Fruit fly (Drosophila melanogaster): Measurements from ENCODE around the gene CG42526.
A peak's percentile ranks its signal among the peaks of the same experiment; 100 is the strongest.

Gene CG42526

DNA sequence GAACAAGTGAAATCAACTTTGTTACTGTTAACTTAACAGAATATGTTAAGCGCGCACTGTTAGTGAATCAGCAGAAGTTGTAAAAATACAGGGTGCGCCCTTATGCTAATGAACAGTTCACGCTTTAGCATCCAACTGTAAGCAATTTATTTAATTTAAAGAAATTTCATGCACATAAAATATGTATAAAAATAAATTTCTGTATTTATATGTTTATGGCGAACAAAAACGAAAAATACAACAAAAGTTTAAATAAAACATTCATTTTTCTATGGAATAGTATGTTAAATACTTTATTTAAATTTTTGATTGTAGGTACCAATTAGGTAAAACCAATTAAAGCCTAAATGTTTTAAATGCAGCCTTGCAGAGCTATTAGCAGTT lies 10.7 kb downstream of the CG42526 start (continued):
- peak; percentile 64 for TF ChIP-seq Hr4 (GFP tag; optimal IDR thresholded peaks at IDR 0.05)
- TF ChIP-seq cyc (GFP tag; optimal IDR thresholded peaks at IDR 0.05), result no peak
- TF ChIP-seq CG4318 (GFP tag; optimal IDR thresholded peaks at IDR 0.05), result no peak
- TF ChIP-seq CG15336 (GFP tag; IDR thresholded peaks at IDR 0.05), result peak; percentile 58; the same call in 1 of the 2 replicates
- TF ChIP-seq esn (GFP tag; optimal IDR thresholded peaks at IDR 0.05), result peak; percentile 47
- peak; percentile 2 for TF ChIP-seq CG3032 (tag; optimal IDR thresholded peaks at IDR 0.05)
- TF ChIP-seq Blimp-1 (GFP tag; optimal IDR thresholded peaks at IDR 0.05), result no peak

DNA sequence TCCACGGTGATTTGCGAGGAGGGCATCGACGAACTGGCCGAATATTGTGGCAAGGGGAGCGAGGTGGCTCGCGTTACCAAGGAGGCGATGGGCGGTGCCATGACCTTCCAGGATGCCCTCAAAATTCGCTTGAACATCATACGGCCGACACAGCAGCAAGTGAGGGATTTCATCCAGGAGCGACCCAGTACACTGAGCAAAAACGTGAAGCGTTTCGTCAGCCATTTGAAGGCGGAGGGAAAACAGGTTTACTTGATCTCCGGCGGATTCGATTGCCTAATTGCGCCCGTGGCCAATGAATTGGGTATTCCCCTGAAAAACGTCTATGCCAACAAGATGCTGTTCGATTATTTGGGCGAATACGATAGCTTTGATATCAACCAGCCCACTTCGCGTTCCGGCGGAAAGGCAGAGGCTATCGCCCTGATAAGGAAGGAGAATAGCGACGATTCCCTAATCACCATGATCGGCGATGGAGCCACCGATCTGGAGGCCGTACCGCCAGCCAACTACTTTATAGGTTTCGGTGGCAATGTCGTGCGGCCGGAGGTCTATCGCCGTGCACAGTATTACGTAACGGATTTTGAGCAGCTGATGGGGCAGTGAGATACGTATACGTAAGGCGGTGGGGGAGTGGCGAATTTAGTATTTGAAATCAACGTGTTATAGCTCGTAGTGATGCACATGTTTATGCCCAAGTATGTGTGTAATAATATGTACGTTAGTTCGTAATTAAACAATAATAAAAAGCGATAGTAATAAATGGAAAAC lies 11.3 kb downstream of the CG42526 start:
- TF ChIP-seq svp (GFP tag), result peak; percentile 73
- peak; percentile 69 for TF ChIP-seq vri (GFP tag; optimal IDR thresholded peaks at IDR 0.05)
- no peak for TF ChIP-seq ss (GFP tag; optimal IDR thresholded peaks at IDR 0.05)
- TF ChIP-seq CG6276 (GFP tag; optimal IDR thresholded peaks at IDR 0.05), result no peak

- peak; percentile 98 for TF ChIP-seq CG6163 (GFP tag; IDR thresholded peaks at IDR 0.05)
- peak; percentile 98 for TF ChIP-seq CG11762 (GFP tag; optimal IDR thresholded peaks at IDR 0.05; ENCODE audit: insufficient read depth)
- peak; percentile 98 for TF ChIP-seq Gug (GFP tag; IDR thresholded peaks at IDR 0.05)
- TF ChIP-seq fd59A (GFP tag; optimal IDR thresholded peaks at IDR 0.05), result peak; percentile 95
- peak; percentile 100 for TF ChIP-seq Sox102F (GFP tag; optimal IDR thresholded peaks at IDR 0.05)
- peak; percentile 100 for TF ChIP-seq CG34406 (GFP tag; optimal IDR thresholded peaks at IDR 0.05)
- TF ChIP-seq Hr39 (GFP tag; optimal IDR thresholded peaks at IDR 0.05), result peak; percentile 99
- peak; percentile 97 for TF ChIP-seq Lpt (GFP tag; optimal IDR thresholded peaks at IDR 0.05)
- peak; percentile 99 for TF ChIP-seq CG32006 (GFP tag; optimal IDR thresholded peaks at IDR 0.05)
- TF ChIP-seq Sox14 (GFP tag; optimal IDR thresholded peaks at IDR 0.05), result peak; percentile 99
- peak; percentile 99 for TF ChIP-seq Hr4 (GFP tag; optimal IDR thresholded peaks at IDR 0.05)
- peak; percentile 98 for TF ChIP-seq eg (GFP tag; IDR thresholded peaks at IDR 0.05)
- peak; percentile 95 to 98 for TF ChIP-seq ss (GFP tag; optimal IDR thresholded peaks at IDR 0.05)
- peak; percentile 94 for TF ChIP-seq CG4318 (GFP tag; optimal IDR thresholded peaks at IDR 0.05)
- peak; percentile 92 for TF ChIP-seq fkh (GFP tag; optimal IDR thresholded peaks at IDR 0.05)
- peak; percentile 21 for TF ChIP-seq Hr38 (GFP tag; optimal IDR thresholded peaks at IDR 0.05)
- peak; percentile 99 for TF ChIP-seq net (GFP tag; optimal IDR thresholded peaks at IDR 0.05)
- TF ChIP-seq topi (GFP tag; optimal IDR thresholded peaks at IDR 0.05), result peak; percentile 99
- TF ChIP-seq esn (GFP tag; optimal IDR thresholded peaks at IDR 0.05), result peak; percentile 100
- peak; percentile 99 for TF ChIP-seq Smox (GFP tag; optimal IDR thresholded peaks at IDR 0.05)
- peak; percentile 99 for TF ChIP-seq CG7368 (GFP tag; optimal IDR thresholded peaks at IDR 0.05)
- TF ChIP-seq svp (GFP tag), result peak; percentile 100
- peak; percentile 98 for TF ChIP-seq vri (GFP tag; optimal IDR thresholded peaks at IDR 0.05)
- peak; percentile 97 for TF ChIP-seq fd85E (GFP tag; optimal IDR thresholded peaks at IDR 0.05)
- peak; percentile 95 to 96 for TF ChIP-seq salr (GFP tag; optimal IDR thresholded peaks at IDR 0.05)
- peak; percentile 100 for TF ChIP-seq Eip78C (GFP tag)
- peak; percentile 95 for TF ChIP-seq spab (GFP tag; optimal IDR thresholded peaks at IDR 0.05)
- TF ChIP-seq CG31627 (GFP tag; optimal IDR thresholded peaks at IDR 0.05), result peak; percentile 99
- TF ChIP-seq acj6 (GFP tag; optimal IDR thresholded peaks at IDR 0.05), result peak; percentile 99
- peak; percentile 98 for TF ChIP-seq CG8319 (GFP tag; optimal IDR thresholded peaks at IDR 0.05)
- peak; percentile 95 for TF ChIP-seq CG6808 (GFP tag; optimal IDR thresholded peaks at IDR 0.05)
- peak; percentile 99 for TF ChIP-seq CG6792 (GFP tag; optimal IDR thresholded peaks at IDR 0.05)
- peak; percentile 98 for TF ChIP-seq Sox15 (GFP tag; optimal IDR thresholded peaks at IDR 0.05)
- TF ChIP-seq dac (GFP tag; optimal IDR thresholded peaks at IDR 0.05), result peak; percentile 93
- TF ChIP-seq pdm3 (GFP tag; optimal IDR thresholded peaks at IDR 0.05), result peak; percentile 99
- peak; percentile 98 for TF ChIP-seq Ets96B (tag; optimal IDR thresholded peaks at IDR 0.05)
- peak; percentile 99 for TF ChIP-seq lz (GFP tag; optimal IDR thresholded peaks at IDR 0.05)
- peak; percentile 98 for TF ChIP-seq CG16779 (tag; optimal IDR thresholded peaks at IDR 0.05)
- peak; percentile 97 for TF ChIP-seq CG11294 (GFP tag; IDR thresholded peaks at IDR 0.05)
- peak; percentile 97 for TF ChIP-seq CG3032 (tag; optimal IDR thresholded peaks at IDR 0.05)
- TF ChIP-seq CG6276 (GFP tag; optimal IDR thresholded peaks at IDR 0.05), result peak; percentile 98
Observed at dm6 chr3L:9422636-9423419, 12.4 kb downstream of the CG42526 start, which contains the start of gene aay. TSS of gene aay (plus strand) at chr3L:9423253.

Measured in whole organism, prepupa.